Worm (Caenorhabditis elegans): ENCODE data around the gene W03C9.5.
A peak's percentile ranks its signal among the peaks of the same experiment; 100 is the strongest.

The W03C9.5 gene

DNA sequence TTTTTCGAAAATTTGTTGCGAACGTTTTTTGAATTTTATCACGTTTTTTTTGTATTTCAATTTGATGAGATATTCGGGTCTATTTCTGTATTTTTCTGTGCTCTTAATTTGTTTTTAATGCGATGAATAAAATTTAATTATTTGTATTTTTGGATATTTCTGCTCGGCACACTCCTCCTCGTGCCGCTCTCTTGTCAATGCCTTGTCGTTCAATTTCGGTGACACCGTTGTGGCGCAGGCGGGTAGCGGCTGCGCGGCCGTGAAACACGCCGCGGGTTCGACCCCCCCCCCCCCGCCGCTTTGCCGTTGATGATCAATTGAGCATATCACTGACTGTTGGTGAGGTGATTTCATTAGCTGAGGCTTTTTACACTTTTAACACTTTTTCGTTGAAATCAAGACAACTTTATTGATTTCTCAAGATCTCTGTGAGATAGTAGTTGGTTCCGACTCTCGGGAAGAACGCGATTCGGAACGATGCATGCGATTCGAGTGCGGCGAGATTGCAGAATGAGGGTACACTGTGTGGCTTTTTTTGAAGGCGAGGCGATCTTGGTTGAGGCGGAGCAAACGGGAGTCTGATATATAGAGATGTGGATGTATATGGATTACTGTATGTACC is 6.6 kb downstream of the W03C9.5 start:
- no peak for TF ChIP-seq nhr-6 (tag; optimal IDR thresholded peaks at IDR 0.05)
- peak in 1 of 2 experiments; percentile 46 for TF ChIP-seq mdl-1 (tag; optimal IDR thresholded peaks at IDR 0.05)
- no peak for TF ChIP-seq sem-4 (tag; optimal IDR thresholded peaks at IDR 0.05)
- TF ChIP-seq C34F6.9 (tag; optimal IDR thresholded peaks at IDR 0.05): no peak
- peak; percentile 65 for TF ChIP-seq sma-9 (GFP tag; optimal IDR thresholded peaks at IDR 0.05)
- TF ChIP-seq sma-9 (tag; optimal IDR thresholded peaks at IDR 0.05): no peak
- no peak for TF ChIP-seq skn-1 (tag; optimal IDR thresholded peaks at IDR 0.05)
- TF ChIP-seq unc-62 (GFP tag; optimal IDR thresholded peaks at IDR 0.05): no peak
- peak; percentile 59 for TF ChIP-seq fos-1 (tag; optimal IDR thresholded peaks at IDR 0.05)
- peak; percentile 13 for TF ChIP-seq lin-11 (tag; optimal IDR thresholded peaks at IDR 0.05)
- peak; percentile 57 for TF ChIP-seq nhr-129 (tag; optimal IDR thresholded peaks at IDR 0.05)
- peak; percentile 49 for TF ChIP-seq nhr-21 (tag; optimal IDR thresholded peaks at IDR 0.05)
- peak; percentile 88 for TF ChIP-seq Y55F3AM.14 (GFP tag; optimal IDR thresholded peaks at IDR 0.05)
- peak; percentile 42 for TF ChIP-seq mbf-1 (tag; optimal IDR thresholded peaks at IDR 0.05)
- peak; percentile 66 for TF ChIP-seq lin-13 (GFP tag; optimal IDR thresholded peaks at IDR 0.05)
- TF ChIP-seq R02D3.7 (tag; optimal IDR thresholded peaks at IDR 0.05): no peak
- no peak for TF ChIP-seq nhr-77 (tag; optimal IDR thresholded peaks at IDR 0.05)
- TF ChIP-seq unc-39 (tag; optimal IDR thresholded peaks at IDR 0.05): no peak
- peak; percentile 9 for TF ChIP-seq zag-1 (tag; optimal IDR thresholded peaks at IDR 0.05)
- peak; percentile 11 for TF ChIP-seq gmeb-1 (tag; optimal IDR thresholded peaks at IDR 0.05)
- peak; percentile 31 for TF ChIP-seq ztf-4 (tag; optimal IDR thresholded peaks at IDR 0.05)
- no peak for TF ChIP-seq alr-1 (tag; optimal IDR thresholded peaks at IDR 0.05)
- peak; percentile 40 for TF ChIP-seq nhr-25 (tag; optimal IDR thresholded peaks at IDR 0.05)
- no peak for TF ChIP-seq peb-1 (tag; optimal IDR thresholded peaks at IDR 0.05)
- TF ChIP-seq ZK546.5 (tag; optimal IDR thresholded peaks at IDR 0.05): no peak
- TF ChIP-seq egl-27 (tag; optimal IDR thresholded peaks at IDR 0.05): peak; percentile 9
- TF ChIP-seq crh-2 (tag; optimal IDR thresholded peaks at IDR 0.05): peak; percentile 44
- TF ChIP-seq ceh-16 (tag; optimal IDR thresholded peaks at IDR 0.05): no peak
- peak; percentile 49 to 59 for TF ChIP-seq lsy-2 (tag; optimal IDR thresholded peaks at IDR 0.05)
- peak; percentile 58 for TF ChIP-seq unc-55 (GFP tag; optimal IDR thresholded peaks at IDR 0.05)
- peak; percentile 66 for TF ChIP-seq nhr-11 (tag; optimal IDR thresholded peaks at IDR 0.05)
- TF ChIP-seq snpc-4 (tag; optimal IDR thresholded peaks at IDR 0.05): no peak
- TF ChIP-seq ztf-1 (GFP tag; conservative IDR thresholded peaks at IDR 0.05): no peak
- TF ChIP-seq F13H6.1 (tag; optimal IDR thresholded peaks at IDR 0.05): peak; percentile 81
- no peak for TF ChIP-seq elt-3 (tag; optimal IDR thresholded peaks at IDR 0.05)
- no peak for TF ChIP-seq nhr-10 (tag; optimal IDR thresholded peaks at IDR 0.05)
- TF ChIP-seq nhr-237 (tag; optimal IDR thresholded peaks at IDR 0.05): no peak
- TF ChIP-seq dmd-4 (tag; optimal IDR thresholded peaks at IDR 0.05): no peak
- no peak for TF ChIP-seq elt-1 (tag; optimal IDR thresholded peaks at IDR 0.05)
- peak; percentile 65 for TF ChIP-seq sma-3 (GFP tag; optimal IDR thresholded peaks at IDR 0.05)
- no peak for TF ChIP-seq ceh-82 (tag; optimal IDR thresholded peaks at IDR 0.05)
- TF ChIP-seq blmp-1 (tag; optimal IDR thresholded peaks at IDR 0.05; ENCODE audit: insufficient read depth): no peak

ce11 chrII:11958793-11959574 is 8.4 kb downstream of the W03C9.5 start:
- no peak for TF ChIP-seq elt-3 (tag; optimal IDR thresholded peaks at IDR 0.05)
- no peak for TF ChIP-seq ztf-1 (GFP tag; conservative IDR thresholded peaks at IDR 0.05)
- TF ChIP-seq nhr-11 (tag; optimal IDR thresholded peaks at IDR 0.05): no peak
- TF ChIP-seq ZK546.5 (tag; optimal IDR thresholded peaks at IDR 0.05): no peak
- TF ChIP-seq aly-2 (tag; optimal IDR thresholded peaks at IDR 0.05): no peak
- no peak for TF ChIP-seq egl-27 (tag; optimal IDR thresholded peaks at IDR 0.05)
- TF ChIP-seq ztf-11 (tag; optimal IDR thresholded peaks at IDR 0.05): no peak
- TF ChIP-seq nhr-129 (tag; optimal IDR thresholded peaks at IDR 0.05): peak; percentile 68
- no peak for TF ChIP-seq nhr-10 (tag; optimal IDR thresholded peaks at IDR 0.05)
- TF ChIP-seq sem-4 (tag; optimal IDR thresholded peaks at IDR 0.05): no peak
- no peak for TF ChIP-seq peb-1 (tag; optimal IDR thresholded peaks at IDR 0.05)
- TF ChIP-seq sma-3 (GFP tag; optimal IDR thresholded peaks at IDR 0.05): peak; percentile 39
- TF ChIP-seq zag-1 (tag; optimal IDR thresholded peaks at IDR 0.05): no peak
- no peak for TF ChIP-seq elt-1 (tag; optimal IDR thresholded peaks at IDR 0.05)
- peak; percentile 15 for TF ChIP-seq gmeb-1 (tag; optimal IDR thresholded peaks at IDR 0.05)
- TF ChIP-seq nhr-6 (tag; optimal IDR thresholded peaks at IDR 0.05): no peak
- no peak for TF ChIP-seq mdl-1 (tag; optimal IDR thresholded peaks at IDR 0.05)
- no peak for TF ChIP-seq lin-39 (tag; optimal IDR thresholded peaks at IDR 0.05)
- TF ChIP-seq fos-1 (tag; optimal IDR thresholded peaks at IDR 0.05): peak; percentile 16
- TF ChIP-seq ceh-82 (tag; optimal IDR thresholded peaks at IDR 0.05): no peak
- no peak for TF ChIP-seq skn-1 (tag; optimal IDR thresholded peaks at IDR 0.05)
- no peak for TF ChIP-seq snpc-4 (tag; optimal IDR thresholded peaks at IDR 0.05)
- TF ChIP-seq nhr-237 (tag; optimal IDR thresholded peaks at IDR 0.05): no peak
- peak; percentile 70 for TF ChIP-seq unc-55 (GFP tag; optimal IDR thresholded peaks at IDR 0.05)
- no peak for TF ChIP-seq R02D3.7 (tag; optimal IDR thresholded peaks at IDR 0.05)
- no peak for TF ChIP-seq mbf-1 (tag; optimal IDR thresholded peaks at IDR 0.05)
- TF ChIP-seq sma-9 (GFP tag; optimal IDR thresholded peaks at IDR 0.05): no peak
- no peak for TF ChIP-seq sma-9 (tag; optimal IDR thresholded peaks at IDR 0.05)
- TF ChIP-seq crh-2 (tag; optimal IDR thresholded peaks at IDR 0.05): peak; percentile 28
- no peak for TF ChIP-seq nhr-12 (tag; optimal IDR thresholded peaks at IDR 0.05)
- TF ChIP-seq unc-62 (GFP tag; optimal IDR thresholded peaks at IDR 0.05): no peak
- TF ChIP-seq ztf-4 (tag; optimal IDR thresholded peaks at IDR 0.05): no peak
- peak in 1 of 2 experiments; percentile 61 for TF ChIP-seq lsy-2 (tag; optimal IDR thresholded peaks at IDR 0.05)
- TF ChIP-seq Y55F3AM.14 (GFP tag; optimal IDR thresholded peaks at IDR 0.05): no peak
- TF ChIP-seq nhr-77 (tag; optimal IDR thresholded peaks at IDR 0.05): no peak
- TF ChIP-seq blmp-1 (tag; optimal IDR thresholded peaks at IDR 0.05; ENCODE audit: insufficient read depth): no peak
- TF ChIP-seq dmd-4 (tag; optimal IDR thresholded peaks at IDR 0.05): no peak

Data from whole organism, L2 larva.